Fruit fly (Drosophila melanogaster) whole organism, embryonic: ENCODE measurements around the gene LanB2.

Experiments used
- Abd-B ChIP-seq: fragments of 200-800 bp; sonication (Bioruptor generic); optimal IDR thresholded peaks from 2 replicates; lab custom pipeline; 2018; ENCODE audit warnings: missing biosample characterization, mild to moderate bottlenecking, missing genetic modification characterization, moderate library complexity
- Ada2b ChIP-seq: fragments of 200-800 bp; sonication (Bioruptor generic); IDR thresholded peaks from 2 replicates; pipeline ENCODE4 v1.3.6; 2022; ENCODE audit warnings: missing biosample characterization, missing genetic modification characterization
- B-H1 ChIP-seq: fragments of 200-800 bp; sonication (Bioruptor generic); IDR thresholded peaks from 3 replicates; pipeline ENCODE4 v1.3.6; 2022; ENCODE audit warnings: missing biosample characterization, missing genetic modification characterization
- Bdp1 ChIP-seq: fragments of 200-800 bp; sonication (Bioruptor generic); optimal IDR thresholded peaks from 3 replicates; lab custom pipeline; 2016; ENCODE audit warnings: missing biosample characterization, missing genetic modification characterization
- Blimp-1 ChIP-seq: fragments of 200-800 bp; sonication (Bioruptor generic); optimal IDR thresholded peaks from 3 replicates; lab custom pipeline; 2018; ENCODE audit warnings: missing biosample characterization, missing genetic modification characterization, mild to moderate bottlenecking, moderate library complexity, missing genetic modification reagents
- BtbVII ChIP-seq: fragments of 200-800 bp; sonication (Bioruptor generic); optimal IDR thresholded peaks from 3 replicates; lab custom pipeline; 2017; ENCODE audit warnings: missing biosample characterization, mild to moderate bottlenecking, missing genetic modification characterization
- CG10366 ChIP-seq: fragments of 200-800 bp; sonication (Bioruptor generic); IDR thresholded peaks from 2 replicates; pipeline ENCODE4 v1.3.6; 2022; ENCODE audit warnings: missing biosample characterization, missing genetic modification characterization
- CG10431 ChIP-seq: fragments of 200-800 bp; sonication (Bioruptor generic); optimal IDR thresholded peaks from 3 replicates; lab custom pipeline; 2018; ENCODE audit warnings: missing biosample characterization, mild to moderate bottlenecking, missing genetic modification characterization
- CG10654 ChIP-seq: fragments of 200-800 bp; sonication (Bioruptor generic); optimal IDR thresholded peaks from 2 replicates; lab custom pipeline; 2016; ENCODE audit warnings: missing biosample characterization, missing genetic modification characterization
- CG11723 ChIP-seq: fragments of 200-800 bp; sonication (Bioruptor generic); optimal IDR thresholded peaks from 2 replicates; lab custom pipeline; 2017; ENCODE audit warnings: missing biosample characterization, mild to moderate bottlenecking, missing genetic modification characterization
- CG12391 ChIP-seq: fragments of 200-800 bp; sonication (Bioruptor generic); optimal IDR thresholded peaks from 3 replicates; lab custom pipeline; 2018; ENCODE audit warnings: missing biosample characterization, mild to moderate bottlenecking, missing genetic modification characterization, moderate library complexity
- CG13775 ChIP-seq: fragments of 200-800 bp; sonication (Bioruptor generic); optimal IDR thresholded peaks from 3 replicates; lab custom pipeline; 2017; ENCODE audit warnings: missing biosample characterization, mild to moderate bottlenecking, missing genetic modification characterization
- CG1603 ChIP-seq: fragments of 200-800 bp; sonication (Bioruptor generic); optimal IDR thresholded peaks from 2 replicates; lab custom pipeline; 2019; ENCODE audit warnings: missing biosample characterization, mild to moderate bottlenecking, missing genetic modification characterization, moderate library complexity
- CG17186 ChIP-seq: fragments of 200-800 bp; sonication (Bioruptor generic); optimal IDR thresholded peaks from 3 replicates; lab custom pipeline; 2017; ENCODE audit warnings: missing biosample characterization, missing genetic modification reagents, missing genetic modification characterization
- CG17568 ChIP-seq: fragments of 200-800 bp; sonication (Bioruptor generic); optimal IDR thresholded peaks from 2 replicates; lab custom pipeline; 2018; ENCODE audit warnings: missing biosample characterization, mild to moderate bottlenecking, missing genetic modification characterization, moderate library complexity
- CG18599 ChIP-seq: fragments of 200-800 bp; sonication (Bioruptor generic); optimal IDR thresholded peaks from 3 replicates; lab custom pipeline; 2017; ENCODE audit warnings: missing biosample characterization, missing genetic modification characterization, mild to moderate bottlenecking, moderate library complexity, missing genetic modification reagents
- CG18764 ChIP-seq: fragments of 200-800 bp; sonication (Bioruptor generic); optimal IDR thresholded peaks from 3 replicates; lab custom pipeline; 2016; ENCODE audit warnings: missing biosample characterization, missing genetic modification characterization
- CG2202 ChIP-seq: fragments of 200-800 bp; sonication (Bioruptor generic); optimal IDR thresholded peaks from 2 replicates; lab custom pipeline; 2018; ENCODE audit warnings: missing biosample characterization, mild to moderate bottlenecking, missing genetic modification characterization
- CG31441 ChIP-seq: fragments of 200-800 bp; sonication (Bioruptor generic); IDR thresholded peaks from 2 replicates; pipeline ENCODE4 v1.3.6; 2022; ENCODE audit warnings: missing biosample characterization, missing genetic modification characterization
- CG4360 ChIP-seq: fragments of 200-800 bp; sonication (Bioruptor generic); IDR thresholded peaks from 2 replicates; pipeline ENCODE4 v1.3.6; 2022; ENCODE audit warnings: missing biosample characterization, missing genetic modification characterization
- CG4404 ChIP-seq: fragments of 200-800 bp; sonication (Bioruptor generic); IDR thresholded peaks from 2 replicates; pipeline ENCODE4 v1.3.6; 2022; ENCODE audit warnings: missing biosample characterization, missing genetic modification characterization
- CG4617 ChIP-seq: fragments of 200-800 bp; sonication (Bioruptor generic); optimal IDR thresholded peaks from 3 replicates; lab custom pipeline; 2016; ENCODE audit warnings: missing biosample characterization, missing genetic modification characterization, borderline replicate concordance
- CG6654 ChIP-seq: fragments of 200-800 bp; sonication (Bioruptor generic); optimal IDR thresholded peaks from 2 replicates; lab custom pipeline; 2017; ENCODE audit warnings: missing biosample characterization, mild to moderate bottlenecking, missing genetic modification characterization
- CG6854 ChIP-seq: fragments of 200-800 bp; sonication (Bioruptor generic); optimal IDR thresholded peaks from 3 replicates; lab custom pipeline; 2017; ENCODE audit warnings: missing biosample characterization, mild to moderate bottlenecking, missing genetic modification characterization
- CG9932 ChIP-seq: fragments of 200-800 bp; sonication (Bioruptor generic); IDR thresholded peaks from 2 replicates; pipeline ENCODE4 v1.3.6; 2022; ENCODE audit warnings: missing biosample characterization, missing genetic modification characterization
- Doc2 ChIP-seq: fragments of 200-800 bp; sonication (Bioruptor generic); IDR thresholded peaks from 2 replicates; pipeline ENCODE4 v1.3.6; 2022; ENCODE audit warnings: missing biosample characterization, missing genetic modification characterization
- HHEX ChIP-seq: fragments of 200-800 bp; sonication (Bioruptor generic); optimal IDR thresholded peaks from 3 replicates; lab custom pipeline; 2017; ENCODE audit warnings: missing biosample characterization, mild to moderate bottlenecking, missing genetic modification characterization, missing genetic modification reagents
- Hsf ChIP-seq: fragments of 200-800 bp; sonication (Bioruptor generic); optimal IDR thresholded peaks from 3 replicates; lab custom pipeline; 2016; ENCODE audit warnings: missing biosample characterization, missing genetic modification characterization
- Myb ChIP-seq: fragments of 200-800 bp; sonication (Bioruptor generic); optimal IDR thresholded peaks from 2 replicates; lab custom pipeline; 2016; ENCODE audit warnings: missing biosample characterization, missing genetic modification characterization
- PHDP ChIP-seq: fragments of 200-800 bp; sonication (Bioruptor generic); optimal IDR thresholded peaks from 3 replicates; lab custom pipeline; 2018; ENCODE audit warnings: missing biosample characterization, mild to moderate bottlenecking, missing genetic modification characterization, moderate library complexity
- YL-1 ChIP-seq: fragments of 200-800 bp; sonication (Bioruptor generic); optimal IDR thresholded peaks from 3 replicates; lab custom pipeline; 2017; ENCODE audit warnings: missing biosample characterization, mild to moderate bottlenecking, missing genetic modification characterization
- ash1 ChIP-seq: fragments of 200-800 bp; sonication (Bioruptor generic); optimal IDR thresholded peaks from 2 replicates; lab custom pipeline; 2018; ENCODE audit warnings: missing biosample characterization, mild to moderate bottlenecking, missing genetic modification characterization
- caup ChIP-seq: fragments of 200-800 bp; sonication (Bioruptor generic); optimal IDR thresholded peaks from 3 replicates; lab custom pipeline; 2017; ENCODE audit warnings: missing biosample characterization, mild to moderate bottlenecking, missing genetic modification characterization, moderate library complexity; ENCODE audit not compliant: severe bottlenecking
- chinmo ChIP-seq: fragments of 200-800 bp; sonication (Bioruptor generic); IDR thresholded peaks from 4 replicates; pipeline ENCODE4 v1.3.6; 2022; ENCODE audit warnings: missing biosample characterization, missing genetic modification characterization; ENCODE audit not compliant: partially characterized antibody
- crol ChIP-seq: fragments of 200-800 bp; sonication (Bioruptor generic); IDR thresholded peaks from 2 replicates; pipeline ENCODE4 v1.3.6; 2022; ENCODE audit warnings: missing biosample characterization, missing genetic modification characterization
- cwo ChIP-seq: fragments of 200-800 bp; sonication (Bioruptor generic); optimal IDR thresholded peaks from 3 replicates; lab custom pipeline; 2017; ENCODE audit warnings: missing biosample characterization, missing genetic modification characterization, mild to moderate bottlenecking, moderate library complexity, missing genetic modification reagents
- eyg ChIP-seq: fragments of 200-800 bp; sonication (Bioruptor generic); optimal IDR thresholded peaks from 3 replicates; lab custom pipeline; 2016; ENCODE audit warnings: missing biosample characterization, missing genetic modification characterization
- fd3F ChIP-seq: fragments of 200-800 bp; sonication (Bioruptor generic); optimal IDR thresholded peaks from 2 replicates; lab custom pipeline; 2018; ENCODE audit warnings: missing biosample characterization, mild to moderate bottlenecking, missing genetic modification characterization, moderate library complexity
- gro ChIP-seq: fragments of 200-800 bp; sonication (Bioruptor generic); optimal IDR thresholded peaks from 2 replicates; lab custom pipeline; 2016; ENCODE audit warnings: missing biosample characterization, missing genetic modification characterization
- her ChIP-seq: fragments of 200-800 bp; sonication (Bioruptor generic); optimal IDR thresholded peaks from 2 replicates; lab custom pipeline; 2016; ENCODE audit warnings: missing biosample characterization, missing genetic modification characterization
- inv ChIP-seq: fragments of 200-800 bp; sonication (Bioruptor generic); IDR thresholded peaks from 2 replicates; pipeline ENCODE4 v1.3.6; 2022; ENCODE audit warnings: missing biosample characterization, missing genetic modification characterization; ENCODE audit not compliant: partially characterized antibody
- lilli ChIP-seq: fragments of 200-800 bp; sonication (Bioruptor generic); optimal IDR thresholded peaks from 3 replicates; lab custom pipeline; 2016; ENCODE audit warnings: missing biosample characterization, missing genetic modification characterization
- lov ChIP-seq, 2 experiments: fragments of 200-800 bp in 1 of 2; fragments of >200 bp in 1 of 2; sonication (Bioruptor generic) in 1 of 2; IDR thresholded peaks in 1 of 2; optimal IDR thresholded peaks in 1 of 2; 2 replicates in 1 of 2; 3 replicates in 1 of 2; pipeline versions ENCODE4 v1.3.6 to Lab custom; 2017 to 2022; ENCODE audit warnings: missing biosample characterization in 1 of 2, missing genetic modification characterization in 1 of 2
- org-1 ChIP-seq: fragments of 200-800 bp; sonication (Bioruptor generic); optimal IDR thresholded peaks from 2 replicates; lab custom pipeline; 2017; ENCODE audit warnings: missing biosample characterization, missing genetic modification characterization
- pita ChIP-seq: fragments of 200-800 bp; sonication (Bioruptor generic); optimal IDR thresholded peaks from 2 replicates; lab custom pipeline; 2017; ENCODE audit warnings: missing biosample characterization, mild to moderate bottlenecking, missing genetic modification characterization
- pum ChIP-seq: fragments of 200-800 bp; sonication (Bioruptor generic); optimal IDR thresholded peaks from 2 replicates; lab custom pipeline; 2016; ENCODE audit warnings: missing biosample characterization, missing genetic modification characterization
- rib ChIP-seq: fragments of 200-800 bp; sonication (Bioruptor generic); IDR thresholded peaks from 2 replicates; pipeline ENCODE4 v1.3.6; 2022; ENCODE audit warnings: missing biosample characterization, missing genetic modification characterization
- trh ChIP-seq: fragments of 200-800 bp; sonication (Bioruptor generic); optimal IDR thresholded peaks from 2 replicates; lab custom pipeline; 2016; ENCODE audit warnings: missing biosample characterization, missing genetic modification characterization
- ttk ChIP-seq: fragments of 200-800 bp; sonication (Bioruptor generic); IDR thresholded peaks from 2 replicates; pipeline ENCODE4 v2.1.2; 2022; ENCODE audit warnings: missing biosample characterization, missing genetic modification characterization
- yki ChIP-seq: fragments of >200 bp; optimal IDR thresholded peaks from 3 replicates; lab custom pipeline; 2018

The LanB2 gene

dm6 chr3L:9613960-9614588 lies 640 bp upstream of the LanB2 start (continued):
- TF ChIP-seq BtbVII (GFP tag; lab: Kevin White, UChicago), result no peak
- no peak for TF ChIP-seq CG17568 (GFP tag; lab: Kevin White, UChicago)
- no peak for TF ChIP-seq Abd-B (GFP tag; lab: Kevin White, UChicago)
- TF ChIP-seq CG31441 (GFP tag; lab: Robert Waterston, UW), result 0 out of 2 replicates have a peak, but pooled peaks have one; percentile 35
- TF ChIP-seq CG12391, result no peak
- no peak for TF ChIP-seq PHDP (tag; lab: Kevin White, UChicago)
- no peak for TF ChIP-seq trh (GFP tag; lab: Kevin White, UChicago)
- no peak for TF ChIP-seq Doc2 (GFP tag; lab: Robert Waterston, UW)
- TF ChIP-seq rib, result no peak; the same call in 1 of the 2 replicates
- no peak for TF ChIP-seq CG1603 (tag; lab: Kevin White, UChicago)
- TF ChIP-seq lilli, result no peak
- TF ChIP-seq CG2202 (tag; lab: Kevin White, UChicago), result no peak
- TF ChIP-seq org-1 (GFP tag; lab: Kevin White, UChicago), result no peak
- TF ChIP-seq Ada2b, result no peak
- TF ChIP-seq B-H1 (GFP tag; lab: Robert Waterston, UW), result no peak
- peak; percentile 36 for TF ChIP-seq CG10366 (GFP tag; lab: Robert Waterston, UW)
- TF ChIP-seq CG10431, result no peak
- no peak for TF ChIP-seq ash1
- no peak for TF ChIP-seq CG4360 (GFP tag; lab: Robert Waterston, UW)
- no peak for TF ChIP-seq eyg
- no peak for TF ChIP-seq yki (lab: Kevin White, UChicago)
- no peak for TF ChIP-seq CG4404
- TF ChIP-seq caup (GFP tag; lab: Kevin White, UChicago), result no peak
- no peak for TF ChIP-seq CG13775 (GFP tag; lab: Kevin White, UChicago)
- peak; percentile 84 for TF ChIP-seq Blimp-1
- TF ChIP-seq inv (GFP tag; lab: Robert Waterston, UW), result no peak
- TF ChIP-seq chinmo (GFP tag; lab: Robert Waterston, UW), result no peak
- TF ChIP-seq Bdp1, result no peak
- TF ChIP-seq CG10654, result no peak
- TF ChIP-seq gro (GFP tag; lab: Kevin White, UChicago), result no peak
- peak; percentile 63 for TF ChIP-seq Myb (GFP tag; lab: Kevin White, UChicago)
- no peak for TF ChIP-seq lov (optimal IDR thresholded peaks at IDR 0.05; lab: Kevin White, UChicago)
- TF ChIP-seq lov (GFP tag; IDR thresholded peaks at IDR 0.05; lab: Robert Waterston, UW), result no peak
- TF ChIP-seq CG6654 (GFP tag; lab: Kevin White, UChicago), result no peak
- TF ChIP-seq her (GFP tag; lab: Kevin White, UChicago), result no peak
- no peak for TF ChIP-seq YL-1
- no peak for TF ChIP-seq CG17186 (GFP tag; lab: Kevin White, UChicago)
- peak; percentile 77 for TF ChIP-seq CG9932
- no peak for TF ChIP-seq cwo (GFP tag; lab: Kevin White, UChicago)
- peak; percentile 43 for TF ChIP-seq pum (GFP tag; lab: Kevin White, UChicago)
- no peak for TF ChIP-seq HHEX (GFP tag; lab: Kevin White, UChicago)
- no peak; the same call in 1 of the 2 replicates for TF ChIP-seq ttk (GFP tag; lab: Robert Waterston, UW)
- no peak for TF ChIP-seq Hsf (GFP tag; lab: Kevin White, UChicago)
- no peak for TF ChIP-seq crol (GFP tag; lab: Robert Waterston, UW)
- peak; percentile 59 for TF ChIP-seq CG18764
- TF ChIP-seq CG6854, result no peak
- TF ChIP-seq CG11723 (GFP tag; lab: Kevin White, UChicago), result no peak
- TF ChIP-seq fd3F (GFP tag; lab: Kevin White, UChicago), result no peak
- no peak for TF ChIP-seq pita (GFP tag; lab: Kevin White, UChicago)
- TF ChIP-seq CG18599, result no peak
- no peak for TF ChIP-seq CG4617
